Fruit fly (Drosophila melanogaster): ENCODE results near the gene Orct.

DNA sequence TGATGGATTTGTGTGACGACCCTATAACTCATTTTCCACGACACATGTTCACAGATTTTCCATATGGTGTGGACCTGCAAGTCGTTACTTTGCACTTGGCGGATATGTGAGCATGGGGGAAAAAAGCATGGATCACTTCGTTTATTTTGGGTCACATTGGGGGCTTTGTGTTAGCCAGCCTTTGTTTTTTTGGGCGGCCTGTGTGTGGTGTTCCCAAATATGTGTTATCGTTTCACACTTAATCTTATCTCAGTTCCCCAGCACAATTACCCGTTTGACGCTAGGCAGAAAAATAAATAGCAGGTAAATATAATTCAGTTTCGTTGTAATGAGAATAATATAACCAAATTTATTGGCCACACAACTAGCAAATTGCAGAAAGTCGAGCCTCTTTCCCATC is 7.8 kb upstream of the Orct start:
- TF ChIP-seq Myc (optimal IDR thresholded peaks at IDR 0.05) (no peak), ttk (optimal IDR thresholded peaks at IDR 0.05) (no peak)
